Fruit fly (Drosophila melanogaster): ENCODE results near the gene CG1806.
A peak's percentile ranks its signal among the peaks of the same experiment; 100 is the strongest.

Gene CG1806

dm6 chrX:12006678-12007441, at the start of gene CG1806 (continued):
- TF ChIP-seq HmgZ (tag; optimal IDR thresholded peaks at IDR 0.05) (no peak), vvl (GFP tag; IDR thresholded peaks at IDR 0.05) (peak; percentile 35; the same call in 1 of the 2 replicates), fd96Cb (tag; optimal IDR thresholded peaks at IDR 0.05) (no peak), unc-4 (GFP tag; IDR thresholded peaks at IDR 0.05; ENCODE audit: partially characterized antibody) (peak; percentile 34; the same call in 1 of the 2 replicates), lola (GFP tag; optimal IDR thresholded peaks at IDR 0.05) (no peak), dati (GFP tag; IDR thresholded peaks at IDR 0.05) (no peak), MTF-1 (GFP tag; optimal IDR thresholded peaks at IDR 0.05; ENCODE audit: borderline replicate concordance) (no peak), hbn (GFP tag; IDR thresholded peaks at IDR 0.05; ENCODE audit: partially characterized antibody) (peak; percentile 34; the same call in 1 of the 2 replicates), E2f1 (GFP tag; IDR thresholded peaks at IDR 0.05) (no peak), yki (optimal IDR thresholded peaks at IDR 0.05) (peak; percentile 94), CG10543 (GFP tag; optimal IDR thresholded peaks at IDR 0.05) (peak; percentile 7), CG6175 (GFP tag; IDR thresholded peaks at IDR 0.05) (no peak), CG7271 (tag; optimal IDR thresholded peaks at IDR 0.05) (no peak), chinmo (GFP tag; IDR thresholded peaks at IDR 0.05; ENCODE audit: partially characterized antibody) (0 out of 4 replicates have a peak, but pooled peaks have one; percentile 54), gsb-n (tag; optimal IDR thresholded peaks at IDR 0.05) (no peak), CG13123 (GFP tag; optimal IDR thresholded peaks at IDR 0.05) (no peak), ci (GFP tag; IDR thresholded peaks at IDR 0.05) (peak; percentile 24; the same call in 2 of the 3 replicates), CrebB (tag; optimal IDR thresholded peaks at IDR 0.05) (no peak), CoRest (tag; optimal IDR thresholded peaks at IDR 0.05) (no peak), Dbx (GFP tag; IDR thresholded peaks at IDR 0.05) (peak; percentile 45; the same call in 1 of the 3 replicates), Atf-2 (GFP tag; optimal IDR thresholded peaks at IDR 0.05) (no peak), ato (GFP tag; IDR thresholded peaks at IDR 0.05; ENCODE audit: partially characterized antibody) (no peak), bowl (GFP tag; IDR thresholded peaks at IDR 0.05) (no peak), CG10267 (tag; optimal IDR thresholded peaks at IDR 0.05) (no peak), kni (GFP tag; optimal IDR thresholded peaks at IDR 0.05) (peak; percentile 18), Doc2 (GFP tag; IDR thresholded peaks at IDR 0.05) (no peak), CG9876 (GFP tag; optimal IDR thresholded peaks at IDR 0.05) (no peak), nmo (GFP tag; optimal IDR thresholded peaks at IDR 0.05) (no peak), nom (GFP tag; optimal IDR thresholded peaks at IDR 0.05) (peak; percentile 82), cad (GFP tag; optimal IDR thresholded peaks at IDR 0.05) (peak; percentile 22), zen2 (GFP tag; IDR thresholded peaks at IDR 0.05; ENCODE audit: partially characterized antibody) (peak; percentile 62; the same call in 2 of the 3 replicates), sisA (GFP tag; IDR thresholded peaks at IDR 0.05) (no peak), CG6765 (GFP tag; optimal IDR thresholded peaks at IDR 0.05) (no peak), Awh (GFP tag; IDR thresholded peaks at IDR 0.05) (no peak), nerfin-2 (GFP tag; IDR thresholded peaks at IDR 0.05; ENCODE audit: partially characterized antibody) (no peak), CG32772 (GFP tag; IDR thresholded peaks at IDR 0.05) (no peak), CG17829 (tag; optimal IDR thresholded peaks at IDR 0.05) (peak; percentile 1), gfzf (GFP tag; optimal IDR thresholded peaks at IDR 0.05) (no peak), CG13894 (tag; optimal IDR thresholded peaks at IDR 0.05) (no peak), CG6683 (GFP tag; optimal IDR thresholded peaks at IDR 0.05) (no peak), Dref (GFP tag; IDR thresholded peaks at IDR 0.05) (no peak), Bteb2 (GFP tag; optimal IDR thresholded peaks at IDR 0.05) (no peak), en (GFP tag; optimal IDR thresholded peaks at IDR 0.05) (no peak), CG1647 (GFP tag; optimal IDR thresholded peaks at IDR 0.05) (no peak), fd3F (GFP tag; optimal IDR thresholded peaks at IDR 0.05) (no peak), HLH4C (GFP tag; IDR thresholded peaks at IDR 0.05; ENCODE audit: partially characterized antibody) (no peak), aop (GFP tag; IDR thresholded peaks at IDR 0.05) (no peak), Drgx (GFP tag; IDR thresholded peaks at IDR 0.05) (peak; percentile 64), sens (GFP tag) (peak; percentile 68)
